Worm (Caenorhabditis elegans) whole organism, late embryonic: Measurements from ENCODE around the gene Y43F8A.1.

ENCODE experiments used
- ceh-2 ChIP-seq: sonication (generic microtip); optimal IDR thresholded peaks from 2 replicates; lab custom pipeline; 2016; ENCODE audit warnings: missing genotype, missing genetic modification characterization, missing compliant biosample characterization
- dmd-4 ChIP-seq: sonication (generic microtip); optimal IDR thresholded peaks from 2 replicates; lab custom pipeline; 2016; ENCODE audit warnings: borderline replicate concordance, missing genetic modification characterization, missing compliant biosample characterization
- ets-4 ChIP-seq: sonication (generic microtip); optimal IDR thresholded peaks from 2 replicates; lab custom pipeline; 2016; ENCODE audit warnings: missing genetic modification characterization, missing compliant biosample characterization
- fkh-10 ChIP-seq: fragments of 150-350 bp; optimal IDR thresholded peaks from 2 replicates; lab custom pipeline; 2014; ENCODE audit warnings: missing biosample characterization, missing genetic modification reagents, missing genetic modification characterization
- lin-11 ChIP-seq: fragments of 200-800 bp; sonication (Bioruptor generic); optimal IDR thresholded peaks from 2 replicates; lab custom pipeline; 2018; ENCODE audit warnings: mild to moderate bottlenecking, missing genetic modification characterization, missing compliant biosample characterization
- pax-1 ChIP-seq: fragments of 150-350 bp; optimal IDR thresholded peaks from 2 replicates; lab custom pipeline; 2014; ENCODE audit warnings: missing biosample characterization, missing genetic modification characterization
- pqm-1 ChIP-seq: sonication (generic microtip); optimal IDR thresholded peaks from 2 replicates; lab custom pipeline; 2016; ENCODE audit warnings: missing genetic modification characterization, missing compliant biosample characterization
- sdc-2 ChIP-seq: sonication (generic microtip); optimal IDR thresholded peaks from 2 replicates; lab custom pipeline; 2016; ENCODE audit warnings: missing genotype, missing genetic modification characterization, missing compliant biosample characterization
- tbx-2 ChIP-seq: sonication (generic microtip); optimal IDR thresholded peaks from 2 replicates; lab custom pipeline; 2016; ENCODE audit warnings: missing genetic modification characterization, missing compliant biosample characterization
- ttx-3 ChIP-seq: sonication (generic microtip); optimal IDR thresholded peaks from 2 replicates; lab custom pipeline; 2016; ENCODE audit warnings: missing genetic modification reagents, missing genetic modification characterization, missing compliant biosample characterization
- unc-42 ChIP-seq: sonication (generic microtip); optimal IDR thresholded peaks from 2 replicates; lab custom pipeline; 2016; ENCODE audit warnings: missing genotype, missing genetic modification characterization, missing compliant biosample characterization

DNA sequence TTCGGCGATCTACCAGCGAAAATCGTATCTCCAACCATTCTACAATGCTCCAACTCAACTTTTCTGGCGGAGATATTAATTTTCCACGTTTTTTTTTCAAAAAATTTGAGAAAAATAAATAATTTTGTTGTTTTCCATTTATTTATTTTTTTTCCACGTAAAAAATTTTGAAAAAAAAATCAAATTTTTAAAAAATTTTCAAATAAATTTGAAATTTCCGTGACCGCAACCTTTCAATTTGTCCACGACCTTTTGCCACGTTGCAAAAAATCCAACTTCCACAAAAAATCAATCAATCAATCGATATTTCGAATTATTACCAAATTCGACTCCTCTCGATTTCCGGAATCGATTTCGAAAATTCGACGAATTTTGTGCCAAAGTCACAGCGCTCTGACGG is 964 bp downstream of the Y43F8A.1 start, which contains the start of gene Y43F8A.2:
- TF ChIP-seq lin-11 = no peak
- TF ChIP-seq unc-42 (tag; lab: Kevin White, UChicago) = no peak
- TF ChIP-seq sdc-2 (tag; lab: Kevin White, UChicago) = no peak
- no peak for TF ChIP-seq fkh-10 (GFP tag; lab: Kevin White, UChicago)
- no peak for TF ChIP-seq ets-4
- TF ChIP-seq pqm-1 (tag; lab: Kevin White, UChicago) = no peak
- TF ChIP-seq ttx-3 (tag; lab: Kevin White, UChicago) = no peak
- TF ChIP-seq pax-1 (tag; lab: Kevin White, UChicago) = no peak
- no peak for TF ChIP-seq dmd-4
- TF ChIP-seq tbx-2 (tag; lab: Kevin White, UChicago) = no peak
- TF ChIP-seq ceh-2 = no peak
